Fruit fly (Drosophila melanogaster): ENCODE results near the gene CG14196.

dm6 chrX:19280249-19280648 is 38.6 kb upstream of the CG14196 start, which contains the start of gene CG8028:
- TF ChIP-seq CG8478 (optimal IDR thresholded peaks at IDR 0.05) (no peak), CTCF (optimal IDR thresholded peaks at IDR 0.05) (no peak)

Data from S2 (cell line).